Fruit fly (Drosophila melanogaster): ENCODE data around the gene dysf.

The dysf gene

dm6 chr3R:26042131-26042885, 56.2 kb downstream of the dysf start:
- TF ChIP-seq Myc (optimal IDR thresholded peaks at IDR 0.05) (no peak), insv (optimal IDR thresholded peaks at IDR 0.05) (no peak), h (optimal IDR thresholded peaks at IDR 0.05) (no peak), Sin3A (optimal IDR thresholded peaks at IDR 0.05) (no peak), psq (optimal IDR thresholded peaks at IDR 0.05) (no peak), ttk (optimal IDR thresholded peaks at IDR 0.05) (no peak)

DNA sequence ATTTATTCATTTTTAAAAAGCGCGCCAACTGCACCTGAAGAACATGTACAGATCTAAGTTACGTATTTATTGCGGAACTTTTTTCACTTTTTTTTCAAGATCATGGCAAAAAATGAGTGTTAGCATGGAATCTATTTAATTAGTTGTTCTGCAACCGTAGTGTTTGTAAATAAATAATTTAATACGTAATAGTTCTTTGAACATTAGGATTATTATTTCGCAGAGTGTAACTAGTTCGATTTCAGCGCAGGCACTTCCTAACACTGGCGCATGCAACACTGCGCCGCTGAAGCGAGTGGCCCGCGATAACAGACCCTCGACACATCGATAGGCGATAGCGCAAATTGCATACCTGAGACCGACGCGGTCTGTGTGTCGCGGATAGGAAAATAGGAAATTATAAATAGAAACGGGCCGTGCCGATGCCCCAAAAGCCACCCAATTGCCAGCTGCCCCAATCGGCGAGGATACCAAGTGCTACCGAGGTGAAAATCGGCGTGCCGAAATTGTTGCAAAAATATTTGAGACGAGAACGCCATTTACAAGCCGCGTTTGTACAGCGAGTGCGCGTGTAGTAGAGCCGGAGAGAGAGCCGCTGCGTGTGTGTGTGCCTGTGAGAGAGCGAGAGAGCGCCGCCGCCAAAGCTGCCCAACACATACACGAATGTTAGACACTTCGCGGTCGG, 57.0 kb downstream of the dysf start, which contains the start of gene gro:
Gene gro, plus strand, starts transcription at position 320 of the 685 bp plus-strand sequence.
- TF ChIP-seq Sin3A (optimal IDR thresholded peaks at IDR 0.05) = no peak
- no peak for TF ChIP-seq psq (optimal IDR thresholded peaks at IDR 0.05)
- TF ChIP-seq Myc (optimal IDR thresholded peaks at IDR 0.05) = no peak
- TF ChIP-seq h (optimal IDR thresholded peaks at IDR 0.05) = no peak
- TF ChIP-seq ttk (optimal IDR thresholded peaks at IDR 0.05) = no peak
- TF ChIP-seq insv (optimal IDR thresholded peaks at IDR 0.05) = no peak

- TF ChIP-seq insv (optimal IDR thresholded peaks at IDR 0.05) = no peak
- TF ChIP-seq Sin3A (optimal IDR thresholded peaks at IDR 0.05) = no peak
- no peak for TF ChIP-seq h (optimal IDR thresholded peaks at IDR 0.05)
- no peak for TF ChIP-seq Myc (optimal IDR thresholded peaks at IDR 0.05)
- TF ChIP-seq ttk (optimal IDR thresholded peaks at IDR 0.05) = no peak
- TF ChIP-seq psq (optimal IDR thresholded peaks at IDR 0.05) = no peak
Observed at dm6 chr3R:26039793-26040335, 58.6 kb downstream of the dysf start.

dm6 chr3R:26037899-26038298, 60.6 kb downstream of the dysf start:
- TF ChIP-seq Myc (optimal IDR thresholded peaks at IDR 0.05) (no peak), ttk (optimal IDR thresholded peaks at IDR 0.05) (no peak), Sin3A (optimal IDR thresholded peaks at IDR 0.05) (no peak), insv (optimal IDR thresholded peaks at IDR 0.05) (no peak), psq (optimal IDR thresholded peaks at IDR 0.05) (no peak), h (optimal IDR thresholded peaks at IDR 0.05) (no peak)

DNA sequence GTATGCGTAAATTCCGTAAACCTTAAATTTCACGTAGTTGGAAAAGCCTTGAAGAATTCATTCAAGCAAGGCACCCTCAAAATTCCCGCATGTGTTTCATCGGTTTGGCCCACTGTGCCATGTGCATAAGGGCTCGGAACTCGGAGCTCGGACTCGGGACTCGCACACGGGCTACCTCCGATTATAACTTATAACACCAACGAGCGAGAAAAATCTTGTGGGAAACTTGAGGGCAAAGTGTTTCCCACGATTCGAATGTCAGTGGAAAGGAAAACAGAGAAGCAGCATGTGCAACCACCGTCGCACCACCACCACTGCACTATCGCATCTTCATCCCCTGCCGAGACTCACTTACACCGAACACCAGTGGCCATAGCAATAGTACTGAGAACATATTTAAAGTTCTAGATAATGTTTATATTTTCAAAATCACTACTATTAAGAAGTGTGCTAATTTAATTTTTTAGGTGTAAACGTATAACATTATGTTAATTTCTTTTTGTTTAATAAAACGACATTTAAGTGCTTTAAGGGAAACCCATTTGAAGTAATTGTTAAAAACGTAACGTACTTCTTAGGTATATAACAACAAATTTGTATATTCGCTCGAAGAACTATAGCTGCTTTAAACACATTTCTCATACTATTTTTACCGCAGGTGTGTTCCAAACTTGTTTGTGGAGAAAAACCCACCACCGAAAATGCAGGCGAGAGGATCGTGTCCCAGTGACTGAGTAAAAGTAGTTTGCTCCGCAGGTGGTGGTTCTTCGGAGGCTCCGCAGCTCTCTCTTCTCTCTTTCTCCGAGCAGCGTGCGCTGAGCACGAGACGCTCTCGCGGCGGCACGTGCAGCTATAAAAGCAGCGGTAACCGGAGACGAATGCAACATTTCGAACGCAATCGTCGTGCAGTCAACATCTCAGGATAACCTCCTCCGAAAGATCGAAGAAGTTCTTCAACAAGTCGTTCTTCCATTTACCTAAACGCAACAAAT, 62.1 kb downstream of the dysf start:
- no peak for TF ChIP-seq psq (optimal IDR thresholded peaks at IDR 0.05)
- no peak for TF ChIP-seq ttk (optimal IDR thresholded peaks at IDR 0.05)
- TF ChIP-seq Sin3A (optimal IDR thresholded peaks at IDR 0.05) = no peak
- no peak for TF ChIP-seq Myc (optimal IDR thresholded peaks at IDR 0.05)
- no peak for TF ChIP-seq h (optimal IDR thresholded peaks at IDR 0.05)
- no peak for TF ChIP-seq insv (optimal IDR thresholded peaks at IDR 0.05)

dm6 chr3R:26035369-26035656, 63.2 kb downstream of the dysf start:
- TF ChIP-seq Myc (optimal IDR thresholded peaks at IDR 0.05) (no peak), h (optimal IDR thresholded peaks at IDR 0.05) (no peak), insv (optimal IDR thresholded peaks at IDR 0.05) (no peak), Sin3A (optimal IDR thresholded peaks at IDR 0.05) (no peak), psq (optimal IDR thresholded peaks at IDR 0.05) (no peak), ttk (optimal IDR thresholded peaks at IDR 0.05) (no peak)

DNA sequence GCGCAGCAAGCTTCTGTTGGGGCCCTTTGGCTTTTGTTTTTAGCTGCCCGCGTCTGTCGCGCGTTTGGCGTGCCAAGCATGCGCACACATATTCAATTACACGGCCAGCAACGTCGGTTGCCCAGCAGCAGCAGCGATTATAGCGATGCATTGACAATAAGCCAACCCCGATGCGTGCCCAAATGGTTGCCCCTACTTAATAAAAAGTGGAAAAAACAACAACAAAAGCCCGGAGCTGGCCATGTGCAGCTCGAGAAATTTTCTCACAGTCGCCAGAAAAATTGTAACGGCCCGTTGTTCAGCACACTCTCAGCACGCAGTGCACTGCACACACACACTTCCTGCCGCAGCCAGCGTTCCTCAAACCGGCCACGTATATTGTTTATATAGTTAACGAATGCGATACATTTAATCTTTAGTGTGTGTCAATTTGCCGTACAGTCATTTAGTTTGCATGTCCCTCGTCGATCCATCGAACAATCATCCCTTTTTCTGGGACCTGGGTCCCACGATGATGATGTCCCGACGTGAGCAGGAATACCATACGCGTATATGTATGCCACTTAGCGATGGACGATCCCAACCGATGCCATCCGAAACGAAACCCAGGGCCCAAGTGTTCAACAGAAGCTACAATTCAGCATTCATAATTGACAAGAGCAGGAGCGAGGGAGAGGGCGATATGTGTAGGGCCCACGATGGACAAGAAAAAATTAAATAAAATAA, 63.7 kb downstream of the dysf start:
- TF ChIP-seq h (optimal IDR thresholded peaks at IDR 0.05) (no peak), Myc (optimal IDR thresholded peaks at IDR 0.05) (no peak), psq (optimal IDR thresholded peaks at IDR 0.05) (no peak), Sin3A (optimal IDR thresholded peaks at IDR 0.05) (no peak), ttk (optimal IDR thresholded peaks at IDR 0.05) (no peak), insv (optimal IDR thresholded peaks at IDR 0.05) (no peak)

- TF ChIP-seq insv (optimal IDR thresholded peaks at IDR 0.05) = no peak
- TF ChIP-seq Sin3A (optimal IDR thresholded peaks at IDR 0.05) = no peak
- TF ChIP-seq psq (optimal IDR thresholded peaks at IDR 0.05) = no peak
- no peak for TF ChIP-seq Myc (optimal IDR thresholded peaks at IDR 0.05)
- no peak for TF ChIP-seq ttk (optimal IDR thresholded peaks at IDR 0.05)
- TF ChIP-seq h (optimal IDR thresholded peaks at IDR 0.05) = no peak
Observed at dm6 chr3R:26032611-26033001, 65.9 kb downstream of the dysf start.

- TF ChIP-seq Sin3A (optimal IDR thresholded peaks at IDR 0.05) = no peak
- no peak for TF ChIP-seq h (optimal IDR thresholded peaks at IDR 0.05)
- no peak for TF ChIP-seq ttk (optimal IDR thresholded peaks at IDR 0.05)
- no peak for TF ChIP-seq psq (optimal IDR thresholded peaks at IDR 0.05)
- no peak for TF ChIP-seq Myc (optimal IDR thresholded peaks at IDR 0.05)
- no peak for TF ChIP-seq insv (optimal IDR thresholded peaks at IDR 0.05)
Observed at dm6 chr3R:26031968-26032610, 66.4 kb downstream of the dysf start.

DNA sequence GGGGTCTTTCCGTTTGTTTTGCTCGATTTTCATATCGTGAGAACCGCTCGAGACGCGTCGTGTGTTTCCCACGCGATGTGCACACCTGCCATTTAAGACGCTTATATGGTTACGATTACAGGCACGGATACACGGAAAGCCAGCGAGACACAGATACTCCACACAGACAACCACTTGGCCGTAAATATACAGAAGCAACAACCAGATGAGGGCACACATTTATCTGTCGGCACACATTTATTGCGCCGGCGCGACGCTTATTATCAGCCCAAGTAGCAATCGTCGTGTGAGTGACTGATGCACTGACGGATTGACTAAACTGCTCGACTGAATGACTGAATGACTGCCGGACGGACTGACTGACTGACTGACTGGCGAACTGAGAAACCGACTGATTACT, 67.9 kb downstream of the dysf start:
- TF ChIP-seq h (optimal IDR thresholded peaks at IDR 0.05) = no peak
- no peak for TF ChIP-seq ttk (optimal IDR thresholded peaks at IDR 0.05)
- no peak for TF ChIP-seq Myc (optimal IDR thresholded peaks at IDR 0.05)
- TF ChIP-seq Sin3A (optimal IDR thresholded peaks at IDR 0.05) = no peak
- no peak for TF ChIP-seq psq (optimal IDR thresholded peaks at IDR 0.05)
- no peak for TF ChIP-seq insv (optimal IDR thresholded peaks at IDR 0.05)
